Fruit fly (Drosophila melanogaster): ENCODE data around the gene stg1.
A peak's percentile ranks its signal among the peaks of the same experiment; 100 is the strongest.

The stg1 gene

DNA sequence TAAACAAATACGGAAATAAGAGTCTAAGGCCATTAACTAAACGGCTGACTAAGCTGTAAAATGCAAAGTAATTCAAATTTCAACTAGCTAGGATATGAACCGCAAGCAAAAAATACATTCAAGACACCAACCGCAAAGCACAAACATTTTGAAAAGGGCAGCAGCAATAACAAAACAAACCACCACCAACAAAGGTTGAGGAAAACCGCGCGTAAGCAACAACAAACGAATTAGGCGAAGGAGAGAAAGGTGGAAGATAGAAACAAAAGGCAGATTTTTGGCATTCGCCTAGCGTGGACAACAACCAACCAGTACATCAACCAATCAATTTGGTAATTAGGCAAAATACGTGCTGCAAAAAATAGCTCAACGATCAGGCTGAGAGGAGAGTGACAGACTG lies 33.1 kb upstream of the stg1 start:
- no peak for TF ChIP-seq pan (optimal IDR thresholded peaks at IDR 0.05)
- no peak for TF ChIP-seq fru (GFP tag; optimal IDR thresholded peaks at IDR 0.05)
- no peak for TF ChIP-seq Vsx2 (GFP tag; optimal IDR thresholded peaks at IDR 0.05; ENCODE audit: partially characterized antibody)
- TF ChIP-seq br (GFP tag; optimal IDR thresholded peaks at IDR 0.05): no peak
- TF ChIP-seq Hr83 (GFP tag; optimal IDR thresholded peaks at IDR 0.05; ENCODE audit: poor library complexity, severe bottlenecking): no peak
- peak; percentile 71 for TF ChIP-seq psq (GFP tag; optimal IDR thresholded peaks at IDR 0.05)
- TF ChIP-seq jim (GFP tag; optimal IDR thresholded peaks at IDR 0.05): no peak
- no peak for TF ChIP-seq Jra (GFP tag; optimal IDR thresholded peaks at IDR 0.05)
- TF ChIP-seq GATAd (GFP tag; optimal IDR thresholded peaks at IDR 0.05): no peak
- TF ChIP-seq Hnf4 (GFP tag; optimal IDR thresholded peaks at IDR 0.05): no peak
- peak; percentile 55 for TF ChIP-seq Myc (optimal IDR thresholded peaks at IDR 0.05)
- TF ChIP-seq CG32264 (GFP tag; optimal IDR thresholded peaks at IDR 0.05): no peak
- TF ChIP-seq N (GFP tag; optimal IDR thresholded peaks at IDR 0.05): no peak

DNA sequence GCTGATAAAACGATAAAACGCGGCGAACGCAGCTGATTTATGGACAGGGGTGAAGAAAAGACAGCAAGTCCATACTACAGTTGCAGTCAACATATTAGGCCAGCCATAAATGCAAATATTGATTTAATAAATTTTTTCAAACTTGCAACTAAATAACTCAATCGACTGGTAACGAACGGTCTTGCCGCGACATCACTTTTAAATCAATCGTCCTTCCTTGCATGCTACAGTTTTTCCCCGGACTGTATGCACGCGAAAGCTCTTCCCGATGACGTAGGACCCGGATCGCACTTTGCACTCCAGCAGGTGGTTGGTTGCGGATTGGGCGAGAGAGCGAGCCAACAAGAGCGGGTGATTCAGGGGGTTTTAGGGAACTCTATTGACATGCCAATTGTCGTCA lies 28.7 kb upstream of the stg1 start:
- peak; percentile 94 for TF ChIP-seq HLH106 (tag; optimal IDR thresholded peaks at IDR 0.05)
- peak; percentile 71 for TF ChIP-seq dsf (GFP tag; optimal IDR thresholded peaks at IDR 0.05; ENCODE audit: borderline replicate concordance)
- TF ChIP-seq fru (GFP tag; optimal IDR thresholded peaks at IDR 0.05): peak; percentile 94
- TF ChIP-seq CG9705 (GFP tag; optimal IDR thresholded peaks at IDR 0.05): peak; percentile 85
- TF ChIP-seq Jra (GFP tag; optimal IDR thresholded peaks at IDR 0.05): peak; percentile 87
- TF ChIP-seq tai (GFP tag; optimal IDR thresholded peaks at IDR 0.05): peak; percentile 91
- peak; percentile 90 for TF ChIP-seq psq (GFP tag; optimal IDR thresholded peaks at IDR 0.05)
- peak; percentile 98 for TF ChIP-seq Hnf4 (GFP tag; optimal IDR thresholded peaks at IDR 0.05)
- peak; percentile 97 for TF ChIP-seq rgr (GFP tag; optimal IDR thresholded peaks at IDR 0.05)
- peak; percentile 94 for TF ChIP-seq CG32264 (GFP tag; optimal IDR thresholded peaks at IDR 0.05)
- TF ChIP-seq dmrt93B (GFP tag; optimal IDR thresholded peaks at IDR 0.05): peak; percentile 91
- no peak for TF ChIP-seq Myc (optimal IDR thresholded peaks at IDR 0.05)
- TF ChIP-seq woc (GFP tag; optimal IDR thresholded peaks at IDR 0.05): peak; percentile 86
- peak; percentile 93 for TF ChIP-seq sage (GFP tag; optimal IDR thresholded peaks at IDR 0.05)
- peak; percentile 96 for TF ChIP-seq br (GFP tag; optimal IDR thresholded peaks at IDR 0.05)
- peak; percentile 90 for TF ChIP-seq CrebA (GFP tag; optimal IDR thresholded peaks at IDR 0.05; ENCODE audit: borderline replicate concordance)
- peak; percentile 95 for TF ChIP-seq OdsH (GFP tag; optimal IDR thresholded peaks at IDR 0.05)
- no peak for TF ChIP-seq Dfd (GFP tag; optimal IDR thresholded peaks at IDR 0.05)
- peak; percentile 90 to 97 for TF ChIP-seq foxo (GFP tag; optimal IDR thresholded peaks at IDR 0.05)
- peak; percentile 89 for TF ChIP-seq brk (GFP tag; optimal IDR thresholded peaks at IDR 0.05)
- TF ChIP-seq ey (GFP tag; optimal IDR thresholded peaks at IDR 0.05): peak; percentile 97
- TF ChIP-seq dl (GFP tag; optimal IDR thresholded peaks at IDR 0.05; ENCODE audit: insufficient read depth in 1 of 2, partially characterized antibody in 2 of 2): no peak
- TF ChIP-seq usp (GFP tag; optimal IDR thresholded peaks at IDR 0.05): no peak
- TF ChIP-seq N (GFP tag; optimal IDR thresholded peaks at IDR 0.05): no peak
- TF ChIP-seq Hr78 (GFP tag; optimal IDR thresholded peaks at IDR 0.05): no peak
- TF ChIP-seq sv (GFP tag; optimal IDR thresholded peaks at IDR 0.05): no peak
- no peak for TF ChIP-seq Vsx2 (GFP tag; optimal IDR thresholded peaks at IDR 0.05; ENCODE audit: partially characterized antibody)
- peak; percentile 64 for TF ChIP-seq Hr83 (GFP tag; optimal IDR thresholded peaks at IDR 0.05; ENCODE audit: poor library complexity, severe bottlenecking)
- no peak for TF ChIP-seq Dif (GFP tag; optimal IDR thresholded peaks at IDR 0.05; ENCODE audit: partially characterized antibody)
- peak; percentile 94 for TF ChIP-seq Sp1 (GFP tag; optimal IDR thresholded peaks at IDR 0.05)
- TF ChIP-seq Abd-B (GFP tag; optimal IDR thresholded peaks at IDR 0.05): no peak
- TF ChIP-seq h (GFP tag; optimal IDR thresholded peaks at IDR 0.05): peak; percentile 98
- TF ChIP-seq jim (GFP tag; optimal IDR thresholded peaks at IDR 0.05): no peak
- peak; percentile 91 for TF ChIP-seq Rel (GFP tag; optimal IDR thresholded peaks at IDR 0.05)
- peak; percentile 91 for TF ChIP-seq Rel (tag; optimal IDR thresholded peaks at IDR 0.05)
- TF ChIP-seq GATAd (GFP tag; optimal IDR thresholded peaks at IDR 0.05): peak; percentile 87
- no peak for TF ChIP-seq pan (optimal IDR thresholded peaks at IDR 0.05)
- no peak for TF ChIP-seq lola (GFP tag; optimal IDR thresholded peaks at IDR 0.05)
- peak; percentile 83 for TF ChIP-seq Mio (GFP tag; optimal IDR thresholded peaks at IDR 0.05)

All from whole organism, wandering third instar larva.